Fruit fly (Drosophila melanogaster) whole organism, prepupa: Measurements from ENCODE around the gene TotB.
A peak's percentile ranks its signal among the peaks of the same experiment; 100 is the strongest.

Experiments
- CG11294 ChIP-seq: fragments of 200-800 bp; sonication (Bioruptor generic); IDR thresholded peaks from 2 replicates; pipeline ENCODE4 v1.3.6; 2022; ENCODE audit warnings: missing biosample characterization, missing genetic modification characterization
- CG11762 ChIP-seq: fragments of 200-800 bp; sonication (Bioruptor generic); optimal IDR thresholded peaks from 3 replicates; lab custom pipeline; 2016; ENCODE audit warnings: missing biosample characterization, missing genetic modification characterization; ENCODE audit not compliant: insufficient read depth
- CG1621 ChIP-seq: fragments of 200-800 bp; sonication (Bioruptor generic); optimal IDR thresholded peaks from 3 replicates; lab custom pipeline; 2018; ENCODE audit warnings: missing biosample characterization, mild to moderate bottlenecking, missing genetic modification characterization
- CG3032 ChIP-seq: fragments of 200-800 bp; optimal IDR thresholded peaks from 2 replicates; lab custom pipeline; 2019; ENCODE audit warnings: missing biosample characterization, mild to moderate bottlenecking, missing genetic modification characterization, moderate library complexity
- CG31627 ChIP-seq: fragments of 200-800 bp; sonication (Bioruptor generic); optimal IDR thresholded peaks from 3 replicates; lab custom pipeline; 2016; ENCODE audit warnings: missing biosample characterization, missing genetic modification characterization
- CG32006 ChIP-seq: fragments of 200-800 bp; sonication (Bioruptor generic); optimal IDR thresholded peaks from 3 replicates; lab custom pipeline; 2017; ENCODE audit warnings: missing biosample characterization, mild to moderate bottlenecking, missing genetic modification characterization
- CG34406 ChIP-seq: fragments of 200-800 bp; sonication (Bioruptor generic); optimal IDR thresholded peaks from 3 replicates; lab custom pipeline; 2016; ENCODE audit warnings: missing biosample characterization, missing genetic modification characterization
- CG6163 ChIP-seq: fragments of 200-800 bp; sonication (Bioruptor generic); IDR thresholded peaks from 3 replicates; pipeline ENCODE4 v1.3.6; 2022; ENCODE audit warnings: missing biosample characterization, missing genetic modification characterization
- CG6276 ChIP-seq: fragments of 200-800 bp; sonication (Bioruptor generic); optimal IDR thresholded peaks from 2 replicates; lab custom pipeline; 2017; ENCODE audit warnings: missing biosample characterization, mild to moderate bottlenecking, missing genetic modification characterization
- CG6792 ChIP-seq: fragments of 200-800 bp; sonication (Bioruptor generic); optimal IDR thresholded peaks from 3 replicates; lab custom pipeline; 2016; ENCODE audit warnings: missing biosample characterization, missing genetic modification characterization
- CG6854 ChIP-seq: fragments of 200-800 bp; sonication (Bioruptor generic); optimal IDR thresholded peaks from 2 replicates; lab custom pipeline; 2017; ENCODE audit warnings: missing biosample characterization, mild to moderate bottlenecking, missing genetic modification characterization
- CG7368 ChIP-seq: fragments of 200-800 bp; sonication (Bioruptor generic); optimal IDR thresholded peaks from 3 replicates; lab custom pipeline; 2016; ENCODE audit warnings: missing biosample characterization, missing genetic modification characterization
- CG8632 ChIP-seq: fragments of 200-800 bp; sonication (Bioruptor generic); optimal IDR thresholded peaks from 3 replicates; lab custom pipeline; 2016; ENCODE audit warnings: missing biosample characterization, missing genetic modification characterization
- Eip75B ChIP-seq: fragments of 200-800 bp; sonication (Bioruptor generic); optimal IDR thresholded peaks from 3 replicates; lab custom pipeline; 2016; ENCODE audit warnings: missing biosample characterization, missing genetic modification characterization
- Eip78C ChIP-seq: fragments of 200-800 bp; sonication (Bioruptor generic); peaks from one replicate; lab custom pipeline; 2016; ENCODE audit warnings: missing biosample characterization, missing genetic modification characterization
- Ets21C ChIP-seq: fragments of 200-800 bp; sonication (Bioruptor generic); optimal IDR thresholded peaks from 3 replicates; lab custom pipeline; 2016; ENCODE audit warnings: missing biosample characterization, missing genetic modification characterization
- Ets96B ChIP-seq: fragments of 200-800 bp; optimal IDR thresholded peaks from 2 replicates; lab custom pipeline; 2019; ENCODE audit warnings: missing biosample characterization, mild to moderate bottlenecking, missing genetic modification characterization, moderate library complexity
- Hr38 ChIP-seq: sonication (Bioruptor generic); optimal IDR thresholded peaks from 2 replicates; lab custom pipeline; 2016; ENCODE audit warnings: missing biosample characterization, missing genetic modification characterization
- Hr39 ChIP-seq: fragments of 200-800 bp; sonication (Bioruptor generic); optimal IDR thresholded peaks from 2 replicates; lab custom pipeline; 2016; ENCODE audit warnings: missing biosample characterization, missing genetic modification characterization
- Lpt ChIP-seq: fragments of 200-800 bp; sonication (Bioruptor generic); optimal IDR thresholded peaks from 3 replicates; lab custom pipeline; 2016; ENCODE audit warnings: missing biosample characterization, missing genetic modification characterization
- Met ChIP-seq: fragments of 200-800 bp; sonication (Bioruptor generic); optimal IDR thresholded peaks from 3 replicates; lab custom pipeline; 2016; ENCODE audit warnings: missing biosample characterization, missing genetic modification characterization
- OdsH ChIP-seq: fragments of 200-800 bp; sonication (Bioruptor generic); optimal IDR thresholded peaks from 3 replicates; lab custom pipeline; 2016; ENCODE audit warnings: missing biosample characterization, missing genetic modification characterization
- Smox ChIP-seq: fragments of 200-800 bp; sonication (Bioruptor generic); optimal IDR thresholded peaks from 3 replicates; lab custom pipeline; 2016; ENCODE audit warnings: missing biosample characterization, missing genetic modification characterization
- Sox15 ChIP-seq: fragments of 200-800 bp; sonication (Bioruptor generic); optimal IDR thresholded peaks from 3 replicates; lab custom pipeline; 2016; ENCODE audit warnings: missing biosample characterization, missing genetic modification characterization
- achi ChIP-seq: fragments of 200-800 bp; sonication (Bioruptor generic); optimal IDR thresholded peaks from 3 replicates; lab custom pipeline; 2016; ENCODE audit warnings: missing biosample characterization, missing genetic modification characterization
- cyc ChIP-seq: fragments of 200-800 bp; sonication (Bioruptor generic); optimal IDR thresholded peaks from 3 replicates; lab custom pipeline; 2016; ENCODE audit warnings: missing biosample characterization, missing genetic modification characterization
- dac ChIP-seq: fragments of 200-800 bp; sonication (Bioruptor generic); optimal IDR thresholded peaks from 2 replicates; lab custom pipeline; 2017; ENCODE audit warnings: missing biosample characterization, mild to moderate bottlenecking, missing genetic modification characterization
- esn ChIP-seq: fragments of 200-800 bp; sonication (Bioruptor generic); optimal IDR thresholded peaks from 2 replicates; lab custom pipeline; 2016; ENCODE audit warnings: missing biosample characterization, mild to moderate bottlenecking, missing genetic modification characterization, moderate library complexity
- fd59A ChIP-seq: fragments of 200-800 bp; sonication (Bioruptor generic); optimal IDR thresholded peaks from 2 replicates; lab custom pipeline; 2017; ENCODE audit warnings: missing biosample characterization, mild to moderate bottlenecking, missing genetic modification characterization, missing genetic modification reagents
- fd85E ChIP-seq: fragments of 200-800 bp; sonication (Bioruptor generic); optimal IDR thresholded peaks from 3 replicates; lab custom pipeline; 2016; ENCODE audit warnings: missing biosample characterization, missing genetic modification characterization
- fkh ChIP-seq: fragments of 200-800 bp; sonication (Bioruptor generic); optimal IDR thresholded peaks from 3 replicates; lab custom pipeline; 2017; ENCODE audit warnings: missing biosample characterization, mild to moderate bottlenecking, missing genetic modification characterization, moderate library complexity
- lz ChIP-seq: fragments of 200-800 bp; sonication (Bioruptor generic); optimal IDR thresholded peaks from 3 replicates; lab custom pipeline; 2016; ENCODE audit warnings: missing biosample characterization, missing genetic modification characterization
- pdm3 ChIP-seq: fragments of 200-800 bp; sonication (Bioruptor generic); optimal IDR thresholded peaks from 3 replicates; lab custom pipeline; 2016; ENCODE audit warnings: missing biosample characterization, missing genetic modification characterization
- salr ChIP-seq, 2 experiments: fragments of 200-800 bp; sonication (Bioruptor generic); optimal IDR thresholded peaks; 3 replicates each; lab custom pipeline; 2016 to 2018; ENCODE audit warnings: missing biosample characterization in 2 of 2, missing genetic modification characterization in 2 of 2, mild to moderate bottlenecking in 1 of 2
- ss ChIP-seq, 2 experiments: fragments of 200-800 bp; sonication (Bioruptor generic); optimal IDR thresholded peaks; 2 replicates in 1 of 2; 3 replicates in 1 of 2; lab custom pipeline; 2017 to 2018; ENCODE audit warnings: mild to moderate bottlenecking in 2 of 2, missing biosample characterization in 2 of 2, missing genetic modification characterization in 2 of 2, moderate library complexity in 1 of 2
- svp ChIP-seq: fragments of 200-800 bp; sonication (Bioruptor generic); peaks from one replicate; lab custom pipeline; 2016; ENCODE audit warnings: missing biosample characterization, missing genetic modification characterization
- topi ChIP-seq: fragments of 200-800 bp; sonication (Bioruptor generic); optimal IDR thresholded peaks from 3 replicates; lab custom pipeline; 2016; ENCODE audit warnings: missing biosample characterization, missing genetic modification characterization
- vri ChIP-seq: fragments of 200-800 bp; sonication (Bioruptor generic); optimal IDR thresholded peaks from 3 replicates; lab custom pipeline; 2016; ENCODE audit warnings: missing biosample characterization, mild to moderate bottlenecking, missing genetic modification characterization

TotB gene

DNA sequence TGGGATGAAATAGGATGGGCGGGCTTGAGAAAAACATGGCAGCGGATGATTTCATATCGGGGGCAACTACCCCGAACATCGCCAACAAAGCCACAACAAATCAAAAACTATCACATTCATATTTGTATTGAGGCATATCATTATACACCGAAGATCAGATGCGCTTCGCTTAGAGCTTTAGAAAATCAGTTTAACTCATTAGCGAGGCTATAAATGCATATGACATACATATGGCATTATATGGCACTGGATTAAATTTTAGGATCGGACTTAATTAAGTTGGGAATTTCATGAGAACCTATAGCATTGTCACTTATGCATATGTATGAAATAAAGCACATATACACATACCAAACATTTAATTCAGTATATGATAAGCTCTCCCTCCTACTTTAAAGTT, 27.4 kb upstream of the TotB start:
- TF ChIP-seq fkh (GFP tag; lab: Kevin White, UChicago), result no peak
- TF ChIP-seq fd85E, result no peak
- TF ChIP-seq CG6792 (GFP tag; lab: Kevin White, UChicago), result no peak
- no peak for TF ChIP-seq pdm3
- TF ChIP-seq cyc (GFP tag; lab: Kevin White, UChicago), result no peak
- no peak for TF ChIP-seq fd59A (GFP tag; lab: Kevin White, UChicago)
- no peak for TF ChIP-seq svp (GFP tag; lab: Kevin White, UChicago)
- no peak for TF ChIP-seq Smox (GFP tag; lab: Kevin White, UChicago)
- no peak for TF ChIP-seq Hr38 (GFP tag; lab: Kevin White, UChicago)
- TF ChIP-seq CG8632 (GFP tag; lab: Kevin White, UChicago), result no peak
- no peak for TF ChIP-seq CG6854 (GFP tag; lab: Kevin White, UChicago)
- no peak for TF ChIP-seq CG6276 (GFP tag; lab: Kevin White, UChicago)
- no peak for TF ChIP-seq CG3032 (tag; lab: Kevin White, UChicago)
- no peak for TF ChIP-seq Eip75B (GFP tag; lab: Kevin White, UChicago)
- TF ChIP-seq ss (GFP tag; optimal IDR thresholded peaks at IDR 0.05; lab: Kevin White, UChicago), result no peak
- TF ChIP-seq Ets96B (tag; lab: Kevin White, UChicago), result no peak
- TF ChIP-seq CG34406 (GFP tag; lab: Kevin White, UChicago), result no peak
- TF ChIP-seq, all 60 proteins: peak for 0

DNA sequence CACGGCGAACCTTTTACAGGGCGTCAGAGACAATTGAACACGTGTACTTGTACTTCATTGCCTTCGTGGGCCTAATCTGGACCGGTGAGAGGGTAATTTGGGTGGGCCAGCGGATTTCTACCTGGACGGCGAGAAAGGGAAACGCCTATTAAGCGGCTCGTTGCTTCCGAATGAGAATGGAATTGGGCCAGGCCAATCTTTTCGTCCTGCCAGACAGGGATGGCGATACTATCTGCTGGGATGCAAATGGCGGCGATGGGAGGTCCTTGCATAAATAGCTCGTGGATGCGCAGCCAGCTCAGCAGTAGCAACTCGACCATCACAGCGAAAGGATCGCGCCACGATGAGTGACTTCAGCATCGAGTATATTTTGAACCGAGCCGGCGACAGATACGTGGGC, 27.0 kb upstream of the TotB start, which contains the start of gene CG15696:
CG15696 (plus strand) TSS at position 301 of the 400 bp plus-strand sequence.
- TF ChIP-seq CG3032 (tag; lab: Kevin White, UChicago), result no peak
- TF ChIP-seq Met (GFP tag; lab: Kevin White, UChicago), result no peak
- TF ChIP-seq OdsH (GFP tag; lab: Kevin White, UChicago), result no peak
- TF ChIP-seq CG1621 (tag; lab: Kevin White, UChicago), result no peak
- no peak for TF ChIP-seq Sox15 (GFP tag; lab: Kevin White, UChicago)

DNA sequence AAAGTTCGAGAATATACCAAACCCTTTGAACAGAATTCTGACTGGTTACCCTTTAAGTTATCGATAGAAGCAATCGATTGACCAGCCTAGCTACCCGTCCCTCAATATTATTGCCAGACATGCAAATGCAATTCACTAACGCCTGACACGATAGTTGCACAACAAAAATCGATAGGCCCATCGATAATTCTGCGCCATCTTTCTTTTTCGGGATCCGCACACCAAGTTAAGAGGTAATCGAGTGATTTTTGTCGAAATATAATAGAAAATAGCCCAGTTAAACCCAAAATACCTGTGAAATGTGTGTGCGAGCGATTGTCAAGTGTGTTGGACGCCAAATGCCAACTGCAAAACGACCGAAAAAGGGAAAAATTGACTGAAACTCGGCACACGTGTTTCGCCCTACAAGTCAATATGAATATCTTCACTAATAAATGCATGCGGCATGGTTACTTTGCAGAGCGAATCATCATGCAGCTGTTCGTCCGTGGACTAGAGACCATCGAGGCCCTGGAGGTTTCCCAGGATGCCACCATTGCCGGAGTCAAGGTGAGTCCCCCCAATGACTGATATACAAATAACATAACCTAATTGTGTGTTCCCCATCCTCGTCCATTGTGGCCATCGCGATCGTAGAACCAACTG, 23.2 kb upstream of the TotB start, which contains the start of gene RpS30:
RpS30 (plus strand) TSS at position 122 of the 645 bp plus-strand sequence.
- TF ChIP-seq Eip78C (GFP tag; lab: Kevin White, UChicago) (peak; percentile 18), CG6163 (GFP tag; lab: Robert Waterston, UW) (no peak; the same call in 2 of the 3 replicates), esn (GFP tag; lab: Kevin White, UChicago) (peak; percentile 43), vri (GFP tag; lab: Kevin White, UChicago) (no peak), CG3032 (tag; lab: Kevin White, UChicago) (peak; percentile 30), Ets21C (no peak), Smox (GFP tag; lab: Kevin White, UChicago) (peak; percentile 0), CG11762 (GFP tag; lab: Kevin White, UChicago) (no peak), lz (peak; percentile 44), salr (GFP tag; optimal IDR thresholded peaks at IDR 0.05; lab: Kevin White, UChicago) (no peak), CG31627 (GFP tag; lab: Kevin White, UChicago) (peak; percentile 11), CG6276 (GFP tag; lab: Kevin White, UChicago) (no peak)
- TF ChIP-seq, all 60 proteins: peak for 6

DNA sequence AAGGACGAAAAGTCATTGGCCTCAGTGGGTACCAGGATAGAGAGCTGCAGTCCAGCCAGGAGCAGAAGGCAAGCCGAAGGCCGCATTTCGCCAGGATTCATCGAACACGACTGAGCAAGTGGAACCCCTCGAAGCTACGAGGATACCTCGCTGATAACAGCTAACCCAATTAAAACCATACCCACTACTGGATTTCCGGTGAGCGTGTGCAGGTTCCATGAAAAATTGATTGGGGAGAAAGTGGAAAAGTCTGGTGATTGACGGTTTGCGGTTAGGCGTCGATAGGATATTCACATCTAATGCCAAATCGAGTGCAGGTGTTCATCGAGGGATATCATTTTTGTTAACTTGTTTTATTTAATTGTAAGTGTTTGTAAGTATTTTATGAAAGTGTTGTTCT, 13.9 kb upstream of the TotB start, which contains the start of gene Ir93a:
Ir93a (minus strand) TSS at position 101 of the 400 bp plus-strand sequence.
- TF ChIP-seq CG6276 (GFP tag; lab: Kevin White, UChicago) (no peak), topi (GFP tag; lab: Kevin White, UChicago) (no peak), Lpt (GFP tag; lab: Kevin White, UChicago) (no peak), lz (no peak), salr (GFP tag; optimal IDR thresholded peaks at IDR 0.05; lab: Kevin White, UChicago) (no peak), CG7368 (no peak), achi (GFP tag; lab: Kevin White, UChicago) (no peak), svp (GFP tag; lab: Kevin White, UChicago) (no peak), dac (no peak), CG6792 (GFP tag; lab: Kevin White, UChicago) (no peak), CG11294 (GFP tag; lab: Robert Waterston, UW) (no peak), Hr39 (GFP tag; lab: Kevin White, UChicago) (no peak), CG32006 (GFP tag; lab: Kevin White, UChicago) (no peak), vri (GFP tag; lab: Kevin White, UChicago) (no peak)
